Worm (Caenorhabditis elegans): ENCODE measurements around the gene C07E3.4.

DNA sequence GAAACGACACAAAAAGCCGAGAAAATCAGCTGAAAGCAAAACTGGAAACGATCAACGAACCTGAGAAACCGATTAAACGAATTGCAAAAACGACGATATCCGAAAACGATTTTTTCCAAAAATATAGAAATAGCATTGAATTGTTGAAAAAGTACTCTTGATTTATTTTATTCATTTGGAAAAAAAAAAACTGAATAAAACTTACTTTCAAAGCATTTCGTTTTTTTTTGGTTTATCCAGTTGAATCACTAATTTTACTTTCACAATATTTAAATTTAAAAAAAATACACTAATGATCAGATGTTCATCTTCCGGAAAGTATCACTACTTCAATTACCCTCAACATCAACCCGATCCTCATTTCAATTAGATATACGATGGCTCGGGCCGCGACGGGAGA, 36.0 kb downstream of the C07E3.4 start, which contains the start of gene T09F3.5:
- TF ChIP-seq ztf-3 (GFP tag; optimal IDR thresholded peaks at IDR 0.05): no peak
- TF ChIP-seq ceh-27 (GFP tag; optimal IDR thresholded peaks at IDR 0.05): no peak
- no peak for TF ChIP-seq snpc-1.1 (tag; optimal IDR thresholded peaks at IDR 0.05; ENCODE audit: insufficient read depth)
- no peak for TF ChIP-seq ztf-25 (GFP tag; IDR thresholded peaks at IDR 0.05)
- TF ChIP-seq him-1 (tag; optimal IDR thresholded peaks at IDR 0.05): no peak
- TF ChIP-seq unc-62 (GFP tag; optimal IDR thresholded peaks at IDR 0.05): no peak
- no peak for TF ChIP-seq ceh-40 (GFP tag; IDR thresholded peaks at IDR 0.05)
- no peak for TF ChIP-seq F57C9.4 (tag; optimal IDR thresholded peaks at IDR 0.05)
- no peak for TF ChIP-seq F52B5.7 (tag; optimal IDR thresholded peaks at IDR 0.05)
- TF ChIP-seq ztf-18 (tag; optimal IDR thresholded peaks at IDR 0.05): no peak
- no peak for TF ChIP-seq nhr-90 (tag; optimal IDR thresholded peaks at IDR 0.05)
- no peak for TF ChIP-seq Y95B8A.8 (GFP tag; IDR thresholded peaks at IDR 0.05)

All from whole organism, young adult.